Worm (Caenorhabditis elegans) whole organism, midembryonic: ENCODE results near the gene sma-2.

Source experiments
- T22C8.4 ChIP-seq: fragments of 200-800 bp; sonication (Bioruptor generic); IDR thresholded peaks from 2 replicates; pipeline ENCODE4 v1.3.6; 2022; ENCODE audit warnings: missing genetic modification characterization, missing compliant biosample characterization
- cog-1 ChIP-seq: sonication (generic microtip); optimal IDR thresholded peaks from 2 replicates; lab custom pipeline; 2016; ENCODE audit warnings: missing genetic modification characterization, missing compliant biosample characterization
- klf-2 ChIP-seq: fragments of 200-800 bp; sonication (Bioruptor generic); conservative IDR thresholded peaks from 2 replicates; pipeline ENCODE4 v1.3.6; 2022; ENCODE audit warnings: missing genetic modification reagents, missing genetic modification characterization, missing compliant biosample characterization
- ref-1 ChIP-seq: fragments of 200-800 bp; sonication (Bioruptor generic); conservative IDR thresholded peaks from 2 replicates; pipeline ENCODE4 v1.3.6; 2022; ENCODE audit warnings: missing genetic modification reagents, missing genetic modification characterization, missing compliant biosample characterization
- ztf-29 ChIP-seq: fragments of 200-800 bp; sonication (Bioruptor generic); IDR thresholded peaks from 2 replicates; pipeline ENCODE4 v1.3.6; 2022; ENCODE audit warnings: missing genetic modification reagents, missing genetic modification characterization, missing compliant biosample characterization

DNA sequence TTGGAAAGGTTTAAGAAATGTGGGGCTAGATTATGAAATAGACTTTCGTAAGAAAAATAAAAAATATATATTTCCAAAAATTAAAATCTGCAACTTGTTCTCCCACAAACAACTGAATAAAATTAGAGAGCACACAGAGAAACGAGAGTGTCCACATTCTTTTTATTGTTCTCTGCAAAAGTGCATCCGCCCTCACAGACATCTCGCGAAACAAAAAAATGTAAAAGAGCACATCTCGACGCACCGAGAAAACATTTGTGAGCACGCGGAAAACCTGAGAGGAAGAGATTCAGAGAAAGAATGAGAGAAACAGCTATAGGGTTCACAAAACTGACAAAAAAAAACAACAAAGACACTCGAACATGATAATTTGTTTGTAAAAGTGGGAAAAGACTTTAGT lies 32.6 kb downstream of the sma-2 start:
- TF ChIP-seq ref-1 (no peak), T22C8.4 (GFP tag; lab: Robert Waterston, UW) (no peak), klf-2 (no peak), ztf-29 (GFP tag; lab: Robert Waterston, UW) (no peak), cog-1 (tag; lab: Kevin White, UChicago) (no peak)
